Worm (Caenorhabditis elegans): ENCODE results near the gene irld-26.

The irld-26 gene

DNA sequence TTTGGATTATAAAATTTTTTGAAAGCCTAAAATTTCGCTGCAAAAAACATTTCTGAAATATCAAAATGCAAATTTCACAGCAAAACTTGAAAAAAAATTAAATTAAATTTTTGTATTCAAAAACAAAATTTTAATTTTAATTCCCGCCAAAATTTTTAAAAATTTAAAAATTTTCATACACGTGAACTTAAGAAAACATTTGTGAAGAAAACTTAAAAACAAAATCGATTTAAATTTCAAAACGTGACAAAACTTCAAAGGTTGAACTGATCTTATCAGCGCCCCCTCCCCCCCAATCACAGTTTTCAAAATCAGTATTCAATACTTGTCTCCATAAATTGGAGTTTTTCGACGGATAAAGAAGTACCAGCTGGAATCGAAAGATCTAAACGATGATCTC is 32.2 kb downstream of the irld-26 start, which contains the start of gene F21H7.5:
Gene F21H7.5, plus strand, starts transcription at position 301 of the 400 bp plus-strand sequence.
- TF ChIP-seq vab-15 (tag; optimal IDR thresholded peaks at IDR 0.05) (no peak), hpl-2 (GFP tag; optimal IDR thresholded peaks at IDR 0.05) (no peak), grh-1 (GFP tag; IDR thresholded peaks at IDR 0.05) (no peak), C04F5.9 (tag; optimal IDR thresholded peaks at IDR 0.05) (no peak)

DNA sequence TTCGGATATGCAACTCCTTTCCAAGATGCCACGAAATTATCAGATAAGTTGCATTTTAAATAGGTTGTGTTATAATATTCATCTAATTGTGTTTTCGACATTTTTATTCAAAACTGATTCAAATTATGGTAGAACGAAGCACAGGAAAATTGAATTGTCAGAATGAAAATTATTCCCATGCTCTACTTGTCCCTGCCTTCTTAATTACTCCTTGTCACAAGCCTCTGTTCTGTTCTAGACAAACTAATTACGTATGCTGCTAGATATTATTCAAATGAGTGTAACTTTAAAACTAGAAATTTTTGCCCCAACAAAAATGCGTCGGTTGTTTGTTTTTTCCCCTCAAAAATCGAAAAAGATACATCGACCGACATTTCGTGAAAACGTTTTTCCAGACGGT is 39.1 kb downstream of the irld-26 start, which contains the start of gene srh-104:
Gene srh-104, minus strand, starts transcription at position 101 of the 400 bp plus-strand sequence.
- TF ChIP-seq fkh-10 (GFP tag; optimal IDR thresholded peaks at IDR 0.05) (no peak), mdl-1 (tag; optimal IDR thresholded peaks at IDR 0.05) (no peak), C04F5.9 (tag; optimal IDR thresholded peaks at IDR 0.05) (no peak), efl-3 (GFP tag; optimal IDR thresholded peaks at IDR 0.05) (no peak), fkh-8 (tag; optimal IDR thresholded peaks at IDR 0.05) (no peak)

DNA sequence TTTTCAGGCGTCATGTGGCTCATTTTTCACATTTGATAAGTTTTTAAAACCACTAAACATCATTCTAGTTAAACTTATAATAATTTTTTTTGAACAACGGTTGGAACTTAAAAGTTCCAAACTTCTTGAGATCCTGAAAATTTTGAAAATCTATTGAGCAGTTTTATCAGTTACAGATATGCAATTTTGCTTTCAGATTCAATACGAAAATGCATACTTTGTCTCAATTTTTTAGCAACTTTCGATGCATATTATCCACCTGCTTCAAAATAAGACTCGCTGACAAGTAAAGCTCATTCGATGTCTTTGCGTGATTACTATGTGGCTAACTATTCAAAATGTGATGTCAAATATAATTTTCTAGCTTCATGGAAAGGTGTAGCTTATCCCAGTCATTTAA is 41.6 kb downstream of the irld-26 start, which contains the start of gene srh-95:
Gene srh-95, plus strand, starts transcription at position 301 of the 400 bp plus-strand sequence.
- TF ChIP-seq ceh-8 (GFP tag; optimal IDR thresholded peaks at IDR 0.05) (no peak), unc-62 (GFP tag; optimal IDR thresholded peaks at IDR 0.05) (no peak), nhr-77 (tag; optimal IDR thresholded peaks at IDR 0.05) (no peak), nhr-76 (tag; optimal IDR thresholded peaks at IDR 0.05) (no peak), lsy-2 (tag; optimal IDR thresholded peaks at IDR 0.05) (no peak), snu-23 (GFP tag; optimal IDR thresholded peaks at IDR 0.05) (no peak), nhr-47 (tag; optimal IDR thresholded peaks at IDR 0.05) (no peak), pag-3 (tag; optimal IDR thresholded peaks at IDR 0.05; ENCODE audit: borderline replicate concordance, insufficient read depth) (no peak), lin-35 (GFP tag; optimal IDR thresholded peaks at IDR 0.05) (no peak), ztf-4 (tag; optimal IDR thresholded peaks at IDR 0.05) (no peak), mdl-1 (tag; optimal IDR thresholded peaks at IDR 0.05) (no peak), unc-130 (tag; optimal IDR thresholded peaks at IDR 0.05) (no peak), jun-1 (tag; optimal IDR thresholded peaks at IDR 0.05) (no peak), lir-3 (tag; optimal IDR thresholded peaks at IDR 0.05; ENCODE audit: poor library complexity) (no peak), nhr-20 (tag; optimal IDR thresholded peaks at IDR 0.05) (no peak)

DNA sequence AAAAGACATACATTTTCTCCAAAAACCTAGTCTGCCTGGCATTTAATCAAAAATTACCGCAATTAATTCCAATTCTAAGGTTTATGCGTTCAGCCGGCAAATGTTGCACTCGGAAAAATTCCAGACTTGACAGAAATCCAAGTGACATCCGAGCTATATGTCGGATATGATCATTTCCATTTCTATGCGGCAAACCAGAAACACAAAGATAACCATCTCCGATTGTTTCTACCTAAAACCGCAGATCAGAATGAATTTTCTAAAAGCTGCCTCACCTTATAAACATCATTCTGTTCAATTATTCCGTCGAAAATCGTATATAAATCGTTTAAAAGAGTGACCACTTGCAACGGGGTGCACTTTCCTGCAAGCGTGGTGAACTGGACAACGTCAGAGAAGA is 44.1 kb downstream of the irld-26 start:
- no peak for TF ChIP-seq F16B12.6 (tag; optimal IDR thresholded peaks at IDR 0.05)
- TF ChIP-seq nhr-85 (tag): no peak
- no peak for TF ChIP-seq ceh-8 (GFP tag; optimal IDR thresholded peaks at IDR 0.05)
- no peak for TF ChIP-seq ztf-11 (tag; optimal IDR thresholded peaks at IDR 0.05)
- no peak for TF ChIP-seq dsc-1 (tag; optimal IDR thresholded peaks at IDR 0.05)
- TF ChIP-seq lin-35 (GFP tag; optimal IDR thresholded peaks at IDR 0.05): no peak
- no peak for TF ChIP-seq elt-3 (tag; optimal IDR thresholded peaks at IDR 0.05)
- no peak for TF ChIP-seq C04F5.9 (tag; optimal IDR thresholded peaks at IDR 0.05)
- no peak for TF ChIP-seq nhr-47 (tag; optimal IDR thresholded peaks at IDR 0.05)
- TF ChIP-seq tlp-1 (tag; optimal IDR thresholded peaks at IDR 0.05): no peak
- TF ChIP-seq isw-1 (GFP tag; IDR thresholded peaks at IDR 0.05): no peak

DNA sequence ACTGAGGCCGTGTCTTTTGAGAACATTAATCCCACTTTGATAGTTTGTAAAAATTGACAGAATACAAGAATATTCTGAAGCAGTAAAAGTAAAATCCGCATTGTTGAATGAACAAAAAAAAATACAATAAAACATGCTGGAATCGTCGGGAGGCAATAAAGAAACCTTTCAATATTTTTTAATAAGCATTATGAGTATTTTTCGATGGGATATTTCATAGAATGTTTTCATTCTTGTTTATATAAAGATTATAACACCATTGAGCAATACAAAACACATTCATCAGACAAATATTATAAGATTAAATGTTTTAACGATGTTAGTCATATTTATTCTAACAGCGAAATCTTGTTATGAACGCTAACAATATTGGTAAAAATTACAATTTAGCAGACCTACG is 48.7 kb downstream of the irld-26 start, which contains the start of gene gcy-20:
Gene gcy-20, minus strand, starts transcription at position 101 of the 400 bp plus-strand sequence.
- TF ChIP-seq nhr-19 (GFP tag; conservative IDR thresholded peaks at IDR 0.05) (no peak), unc-130 (tag; optimal IDR thresholded peaks at IDR 0.05) (no peak), blmp-1 (tag; optimal IDR thresholded peaks at IDR 0.05) (no peak), efl-3 (GFP tag; optimal IDR thresholded peaks at IDR 0.05) (no peak), nhr-12 (tag; optimal IDR thresholded peaks at IDR 0.05) (no peak), irx-1 (tag; optimal IDR thresholded peaks at IDR 0.05) (no peak), aha-1 (tag; optimal IDR thresholded peaks at IDR 0.05) (no peak)
